Worm (Caenorhabditis elegans) whole organism, L3 larva: Measurements from ENCODE around the gene ceh-79.

ENCODE experiments used
- ZK546.5 ChIP-seq: sonication (generic microtip); optimal IDR thresholded peaks from 2 replicates; lab custom pipeline; 2017; ENCODE audit warnings: missing biosample characterization, missing genetic modification characterization
- ceh-82 ChIP-seq: fragments of 150-350 bp; optimal IDR thresholded peaks from 2 replicates; lab custom pipeline; 2014; ENCODE audit warnings: missing biosample characterization, missing genetic modification characterization
- ceh-9 ChIP-seq: sonication (generic microtip); optimal IDR thresholded peaks from 2 replicates; lab custom pipeline; 2018; ENCODE audit warnings: missing biosample characterization, missing genetic modification characterization
- daf-12 ChIP-seq: fragments of 150-350 bp; optimal IDR thresholded peaks from 2 replicates; lab custom pipeline; 2014; ENCODE audit warnings: missing biosample characterization, missing genetic modification reagents, missing genetic modification characterization
- egl-27 ChIP-seq: sonication (generic microtip); optimal IDR thresholded peaks from 4 replicates; lab custom pipeline; 2017; ENCODE audit warnings: missing biosample characterization, missing genetic modification reagents, missing genetic modification characterization
- egl-5 ChIP-seq: fragments of 150-350 bp; optimal IDR thresholded peaks from 2 replicates; lab custom pipeline; 2017; ENCODE audit warnings: missing biosample characterization, missing genetic modification reagents, missing genetic modification characterization, inconsistent platforms
- elt-1 ChIP-seq: fragments of 150-350 bp; optimal IDR thresholded peaks from 2 replicates; lab custom pipeline; 2014; ENCODE audit warnings: missing biosample characterization, missing genetic modification characterization
- elt-2 ChIP-seq: sonication (generic microtip); optimal IDR thresholded peaks from 2 replicates; lab custom pipeline; 2016; ENCODE audit warnings: missing genetic modification reagents, mild to moderate bottlenecking, missing genetic modification characterization, missing compliant biosample characterization
- elt-3 ChIP-seq, 3 experiments: fragments of 150-350 bp in 1 of 3; sonication (generic microtip) in 2 of 3; optimal IDR thresholded peaks; 2 replicates in 2 of 3; 4 replicates in 1 of 3; lab custom pipeline; 2014 to 2017; ENCODE audit warnings: missing biosample characterization in 3 of 3, missing genetic modification characterization in 3 of 3
- fkh-10 ChIP-seq: sonication (generic microtip); optimal IDR thresholded peaks from 2 replicates; lab custom pipeline; 2017; ENCODE audit warnings: missing biosample characterization, missing genetic modification reagents, missing genetic modification characterization
- fkh-2 ChIP-seq: fragments of 150-350 bp; optimal IDR thresholded peaks from 2 replicates; lab custom pipeline; 2014; ENCODE audit warnings: missing biosample characterization, missing genetic modification reagents, missing genetic modification characterization
- hmg-11 ChIP-seq: sonication (generic microtip); optimal IDR thresholded peaks from 2 replicates; lab custom pipeline; 2016; ENCODE audit warnings: missing genetic modification characterization, missing compliant biosample characterization
- jun-1 ChIP-seq: fragments of 150-350 bp; optimal IDR thresholded peaks from 2 replicates; lab custom pipeline; 2014; ENCODE audit warnings: missing biosample characterization, missing genetic modification reagents, missing genetic modification characterization
- lin-39 ChIP-seq: fragments of 150-350 bp; optimal IDR thresholded peaks from 2 replicates; lab custom pipeline; 2018; ENCODE audit warnings: missing biosample characterization, missing genetic modification reagents, missing genetic modification characterization
- mdl-1 ChIP-seq: fragments of 150-350 bp; optimal IDR thresholded peaks from 2 replicates; lab custom pipeline; 2014; ENCODE audit warnings: missing biosample characterization, missing genetic modification characterization
- mml-1 ChIP-seq: fragments of 150-350 bp; sonication (generic microtip); optimal IDR thresholded peaks from 3 replicates; lab custom pipeline; 2014; ENCODE audit warnings: missing biosample characterization, missing genetic modification characterization
- nhr-11 ChIP-seq: fragments of 150-350 bp; optimal IDR thresholded peaks from 2 replicates; lab custom pipeline; 2014; ENCODE audit warnings: missing biosample characterization, missing genetic modification characterization
- nhr-12 ChIP-seq: fragments of 150-350 bp; optimal IDR thresholded peaks from 2 replicates; lab custom pipeline; 2014; ENCODE audit warnings: missing biosample characterization, missing genetic modification characterization
- nhr-23 ChIP-seq: fragments of 150-350 bp; optimal IDR thresholded peaks from 2 replicates; lab custom pipeline; 2014; ENCODE audit warnings: missing biosample characterization, missing genetic modification reagents, missing genetic modification characterization
- nhr-25 ChIP-seq: sonication (generic microtip); optimal IDR thresholded peaks from 2 replicates; lab custom pipeline; 2017; ENCODE audit warnings: missing biosample characterization, missing genetic modification characterization
- nhr-28 ChIP-seq: fragments of 150-350 bp; optimal IDR thresholded peaks from 2 replicates; lab custom pipeline; 2014; ENCODE audit warnings: missing biosample characterization, missing genetic modification characterization
- nhr-43 ChIP-seq: sonication (generic microtip); optimal IDR thresholded peaks from 2 replicates; lab custom pipeline; 2016; ENCODE audit warnings: mild to moderate bottlenecking, missing genetic modification characterization, missing compliant biosample characterization; ENCODE audit not compliant: poor library complexity, severe bottlenecking
- nhr-67 ChIP-seq: fragments of 150-350 bp; optimal IDR thresholded peaks from 2 replicates; lab custom pipeline; 2014; ENCODE audit warnings: missing biosample characterization, missing genetic modification characterization
- nhr-76 ChIP-seq: fragments of 150-350 bp; sonication (generic microtip); optimal IDR thresholded peaks from 5 replicates; lab custom pipeline; 2014; ENCODE audit warnings: missing biosample characterization, missing genetic modification characterization
- nhr-77 ChIP-seq: fragments of 150-350 bp; optimal IDR thresholded peaks from 2 replicates; lab custom pipeline; 2014; ENCODE audit warnings: missing biosample characterization, missing genetic modification characterization
- pha-4 ChIP-seq: fragments of 150-350 bp; optimal IDR thresholded peaks from 2 replicates; lab custom pipeline; 2014; ENCODE audit warnings: missing biosample characterization, missing genetic modification reagents, missing genetic modification characterization
- pqm-1 ChIP-seq: fragments of 150-350 bp; optimal IDR thresholded peaks from 2 replicates; lab custom pipeline; 2017; ENCODE audit warnings: missing biosample characterization, missing genetic modification characterization, inconsistent platforms
- skn-1 ChIP-seq: fragments of 150-350 bp; optimal IDR thresholded peaks from 2 replicates; lab custom pipeline; 2014; ENCODE audit warnings: missing biosample characterization, missing genetic modification characterization
- tbx-2 ChIP-seq: sonication (generic microtip); optimal IDR thresholded peaks from 2 replicates; lab custom pipeline; 2016; ENCODE audit warnings: mild to moderate bottlenecking, missing genetic modification characterization, missing compliant biosample characterization
- unc-62 ChIP-seq: fragments of 150-350 bp; sonication (generic microtip); optimal IDR thresholded peaks from 4 replicates; lab custom pipeline; 2014; ENCODE audit warnings: missing biosample characterization, missing genetic modification reagents, missing genetic modification characterization
- zag-1 ChIP-seq: fragments of 150-350 bp; optimal IDR thresholded peaks from 2 replicates; lab custom pipeline; 2014; ENCODE audit warnings: missing biosample characterization, missing genetic modification characterization
- ztf-11 ChIP-seq: fragments of 150-350 bp; optimal IDR thresholded peaks from 2 replicates; lab custom pipeline; 2014; ENCODE audit warnings: missing biosample characterization, missing genetic modification characterization

ceh-79 gene

DNA sequence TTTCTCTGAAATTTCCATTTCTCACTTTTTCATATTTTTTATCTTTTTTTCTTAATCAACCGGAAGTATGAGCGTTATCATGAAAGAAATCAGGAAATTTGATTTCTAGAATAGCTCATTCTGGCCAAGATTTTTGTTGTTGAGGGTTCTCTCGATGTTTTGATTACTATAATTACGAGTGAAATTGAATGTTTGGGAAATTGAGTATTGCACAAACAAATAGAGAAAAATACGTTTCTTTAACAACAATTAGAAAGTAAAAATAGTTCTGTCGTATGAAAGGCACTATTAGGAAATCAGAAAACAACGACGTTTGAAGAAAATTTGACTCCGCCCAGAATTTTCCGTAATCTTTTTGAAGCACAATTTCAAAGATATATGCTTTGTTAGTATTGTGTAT lies 2.2 kb upstream of the ceh-79 start:
- TF ChIP-seq nhr-28, result no peak
- no peak for TF ChIP-seq hmg-11 (tag; lab: Kevin White, UChicago)
- TF ChIP-seq tbx-2 (tag; lab: Kevin White, UChicago), result no peak
- TF ChIP-seq mml-1 (tag; lab: Kevin White, UChicago), result no peak
- TF ChIP-seq pqm-1 (tag; lab: Kevin White, UChicago), result no peak
- no peak for TF ChIP-seq nhr-43 (tag; lab: Kevin White, UChicago)
- TF ChIP-seq nhr-11, result no peak
- no peak for TF ChIP-seq nhr-12 (tag; lab: Kevin White, UChicago)
- TF ChIP-seq mdl-1 (tag; lab: Kevin White, UChicago), result no peak

DNA sequence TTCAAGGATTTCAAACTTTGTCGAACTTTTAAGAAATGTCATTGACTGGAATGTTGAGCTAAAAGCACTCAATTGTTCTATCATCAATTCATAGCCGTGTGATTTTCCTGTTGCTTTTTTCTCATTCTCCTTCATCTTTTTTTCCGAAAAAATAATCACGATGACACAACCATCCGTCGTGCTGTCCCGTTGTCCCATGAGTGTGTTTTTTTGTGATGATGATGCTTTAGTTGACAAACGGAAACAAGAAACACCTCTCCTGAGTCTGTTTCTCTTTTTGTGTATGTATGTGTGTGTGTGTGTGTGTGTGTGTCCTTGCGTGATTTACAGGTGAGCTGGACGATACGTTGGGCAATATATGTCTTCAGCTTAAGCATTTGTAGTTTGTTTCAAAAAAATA lies 1.1 kb upstream of the ceh-79 start:
- TF ChIP-seq nhr-12 (tag; lab: Kevin White, UChicago) (no peak), pha-4 (tag; lab: Kevin White, UChicago) (no peak), nhr-43 (tag; lab: Kevin White, UChicago) (no peak), ZK546.5 (tag; lab: Kevin White, UChicago) (no peak), mml-1 (tag; lab: Kevin White, UChicago) (no peak), fkh-10 (GFP tag; lab: Kevin White, UChicago) (no peak), skn-1 (tag; lab: Kevin White, UChicago) (no peak), mdl-1 (tag; lab: Kevin White, UChicago) (no peak), hmg-11 (tag; lab: Kevin White, UChicago) (no peak), ceh-82 (tag; lab: Kevin White, UChicago) (no peak), nhr-67 (tag; lab: Kevin White, UChicago) (no peak), nhr-25 (no peak), elt-1 (tag; lab: Kevin White, UChicago) (no peak), jun-1 (tag; lab: Kevin White, UChicago) (no peak), egl-5 (tag; lab: Kevin White, UChicago) (no peak), elt-3 (tag; optimal IDR thresholded peaks at IDR 0.05; lab: Kevin White, UChicago) (no peak), egl-27 (tag; lab: Kevin White, UChicago) (no peak)

DNA sequence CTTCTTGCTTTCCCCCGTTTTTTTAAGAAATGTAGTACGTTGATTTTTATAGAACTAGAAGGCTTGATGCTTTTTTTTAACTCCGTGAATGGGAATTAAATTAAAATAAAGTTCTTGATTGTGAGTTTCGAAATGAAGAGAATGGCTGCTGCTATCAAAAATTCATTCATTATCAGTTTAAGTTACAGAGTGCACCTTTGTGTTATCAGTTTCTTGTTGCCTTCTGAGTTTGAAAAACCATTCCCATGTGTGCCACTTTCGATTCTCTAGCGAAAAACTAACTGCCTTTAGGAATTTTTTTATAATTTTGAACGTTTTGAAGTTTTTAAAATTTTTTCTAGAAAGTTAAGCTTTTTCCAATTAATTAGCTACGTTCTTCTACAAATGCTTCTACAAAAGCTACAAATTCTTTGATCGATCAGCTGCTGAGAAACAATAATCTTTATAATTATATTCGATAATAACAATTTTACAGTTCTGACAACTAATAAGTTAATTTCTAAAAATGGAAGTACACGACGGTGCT lies 3.1 kb downstream of the ceh-79 start, which contains the start of gene C26E1.2:
TSS of gene C26E1.2 (plus strand) at position 476 of the 526 bp plus-strand sequence.
- TF ChIP-seq pqm-1 (tag; lab: Kevin White, UChicago) (peak; percentile 11), elt-2 (peak; percentile 83), unc-62 (GFP tag; lab: Kevin White, UChicago) (no peak)

DNA sequence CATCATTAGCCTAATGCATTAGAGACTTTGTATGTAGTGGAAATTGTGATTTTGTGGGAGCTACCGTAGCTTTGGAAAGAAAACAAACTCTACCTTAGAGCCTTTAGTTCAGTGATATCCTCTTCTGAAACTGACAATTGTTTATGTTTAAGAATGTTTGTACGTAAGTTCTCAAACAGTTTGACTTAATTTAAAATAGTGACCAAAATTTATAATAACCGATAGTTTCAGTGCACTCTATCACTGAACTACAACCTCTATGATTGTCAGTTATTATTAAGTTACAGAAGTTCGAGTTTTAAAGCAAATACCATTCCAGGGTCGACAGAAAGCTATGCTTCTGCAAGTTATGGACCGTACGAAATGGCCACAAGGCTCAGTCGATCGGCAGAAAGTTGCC lies 7.0 kb downstream of the ceh-79 start, which contains the start of gene C50B6.1:
TSS of gene C50B6.1 (plus strand) at position 301 of the 400 bp plus-strand sequence.
- TF ChIP-seq hmg-11 (tag; lab: Kevin White, UChicago) (no peak), nhr-43 (tag; lab: Kevin White, UChicago) (no peak), lin-39 (no peak), unc-62 (GFP tag; lab: Kevin White, UChicago) (no peak), ceh-9 (tag; lab: Kevin White, UChicago) (no peak), nhr-23 (tag; lab: Kevin White, UChicago) (no peak), jun-1 (tag; lab: Kevin White, UChicago) (no peak), pha-4 (tag; lab: Kevin White, UChicago) (no peak)

DNA sequence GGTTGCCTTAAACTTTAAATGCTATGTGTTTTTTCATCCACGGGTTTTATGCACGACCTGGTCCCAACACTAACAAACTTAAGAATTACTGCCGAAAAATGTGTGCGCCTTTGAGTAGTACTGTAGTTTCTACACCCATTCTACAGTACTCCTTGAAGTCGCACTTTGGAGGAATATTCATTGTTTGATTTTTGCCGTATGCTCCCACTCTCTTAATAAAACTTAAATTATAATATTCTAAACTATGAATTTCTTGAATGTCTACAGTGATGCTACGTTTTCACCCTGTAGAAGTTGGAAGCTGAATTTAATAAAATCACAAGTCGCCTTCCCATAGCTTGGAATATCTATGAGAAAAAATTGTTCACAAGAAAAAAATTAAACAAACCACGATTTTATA lies 8.2 kb downstream of the ceh-79 start:
- TF ChIP-seq fkh-10 (GFP tag; lab: Kevin White, UChicago), result no peak
- no peak for TF ChIP-seq lin-39
- no peak for TF ChIP-seq nhr-77 (tag; lab: Kevin White, UChicago)
- TF ChIP-seq ztf-11 (tag; lab: Kevin White, UChicago), result no peak
- TF ChIP-seq daf-12, result no peak
- TF ChIP-seq pha-4 (tag; lab: Kevin White, UChicago), result no peak
- no peak for TF ChIP-seq hmg-11 (tag; lab: Kevin White, UChicago)
- TF ChIP-seq nhr-28, result no peak
- no peak for TF ChIP-seq fkh-2
- no peak for TF ChIP-seq zag-1
- TF ChIP-seq nhr-11, result no peak
- TF ChIP-seq nhr-76, result no peak
- no peak for TF ChIP-seq ZK546.5 (tag; lab: Kevin White, UChicago)
- TF ChIP-seq ceh-9 (tag; lab: Kevin White, UChicago), result no peak
- TF ChIP-seq pqm-1 (tag; lab: Kevin White, UChicago), result no peak
- no peak for TF ChIP-seq elt-3 (tag; optimal IDR thresholded peaks at IDR 0.05; lab: Kevin White, UChicago)
- no peak for TF ChIP-seq nhr-67 (tag; lab: Kevin White, UChicago)
- TF ChIP-seq egl-27 (tag; lab: Kevin White, UChicago), result no peak
